Worm (Caenorhabditis elegans) whole organism, young adult: Measurements from ENCODE around the gene T25B9.8.

ENCODE experiments used
- B0019.2 ChIP-seq: fragments of 200-800 bp; sonication (Bioruptor generic); conservative IDR thresholded peaks from 2 replicates; pipeline ENCODE4 v1.3.6; 2022; ENCODE audit warnings: missing genetic modification reagents, missing genetic modification characterization, missing compliant biosample characterization
- B0336.3 ChIP-seq: fragments of 200-800 bp; sonication (Bioruptor generic); IDR thresholded peaks from 2 replicates; pipeline ENCODE4 v1.3.6; 2022; ENCODE audit warnings: missing genetic modification characterization, missing compliant biosample characterization
- F10E7.11 ChIP-seq: sonication (generic microtip); optimal IDR thresholded peaks from 2 replicates; lab custom pipeline; 2017; ENCODE audit warnings: mild to moderate bottlenecking, missing genetic modification characterization, moderate library complexity, missing compliant biosample characterization
- F39B2.1 ChIP-seq: fragments of 200-800 bp; sonication (Bioruptor generic); IDR thresholded peaks from 2 replicates; pipeline ENCODE4 v1.3.6; 2022; ENCODE audit warnings: missing genetic modification reagents, missing genetic modification characterization, missing compliant biosample characterization
- F57A8.1 ChIP-seq: fragments of 200-800 bp; sonication (Bioruptor generic); optimal IDR thresholded peaks from 2 replicates; lab custom pipeline; 2018; ENCODE audit warnings: mild to moderate bottlenecking, missing genetic modification characterization, moderate library complexity, missing compliant biosample characterization
- K11D2.4 ChIP-seq: fragments of 200-800 bp; sonication (Bioruptor generic); IDR thresholded peaks from 2 replicates; pipeline ENCODE4 v1.3.6; 2022; ENCODE audit warnings: missing genetic modification reagents, missing genetic modification characterization, missing compliant biosample characterization
- K12H6.12 ChIP-seq: fragments of 200-800 bp; sonication (Bioruptor generic); optimal IDR thresholded peaks from 2 replicates; lab custom pipeline; 2018; ENCODE audit warnings: mild to moderate bottlenecking, missing genetic modification characterization, missing compliant biosample characterization
- Y53G8AR.9 ChIP-seq: fragments of 200-800 bp; sonication (Bioruptor generic); conservative IDR thresholded peaks from 2 replicates; pipeline ENCODE4 v1.3.6; 2022; ENCODE audit warnings: missing genetic modification reagents, missing genetic modification characterization, missing compliant biosample characterization
- Y95B8A.8 ChIP-seq: fragments of 200-800 bp; sonication (Bioruptor generic); IDR thresholded peaks from 2 replicates; pipeline ENCODE4 v1.3.6; 2022; ENCODE audit warnings: missing genetic modification reagents, missing genetic modification characterization, missing compliant biosample characterization
- ZK185.1 ChIP-seq: sonication (generic microtip); optimal IDR thresholded peaks from 2 replicates; lab custom pipeline; 2016; ENCODE audit warnings: mild to moderate bottlenecking, missing genetic modification characterization, missing compliant biosample characterization; ENCODE audit not compliant: poor library complexity, severe bottlenecking
- attf-5 ChIP-seq: fragments of 200-800 bp; sonication (Bioruptor generic); optimal IDR thresholded peaks from 2 replicates; lab custom pipeline; 2018; ENCODE audit warnings: mild to moderate bottlenecking, missing genetic modification characterization, missing compliant biosample characterization
- cebp-1 ChIP-seq, 2 experiments: fragments of 200-800 bp in 1 of 2; sonication (Bioruptor generic) in 1 of 2; sonication (generic microtip) in 1 of 2; IDR thresholded peaks in 1 of 2; optimal IDR thresholded peaks in 1 of 2; 2 replicates each; pipeline versions ENCODE4 v1.3.6 to Lab custom; 2017 to 2022; ENCODE audit warnings: missing compliant biosample characterization in 2 of 2, missing genetic modification characterization in 2 of 2, mild to moderate bottlenecking in 1 of 2, missing genetic modification reagents in 1 of 2, moderate library complexity in 1 of 2
- ceh-27 ChIP-seq: fragments of 200-800 bp; sonication (Bioruptor generic); optimal IDR thresholded peaks from 2 replicates; lab custom pipeline; 2018; ENCODE audit warnings: mild to moderate bottlenecking, missing genetic modification characterization, moderate library complexity, missing compliant biosample characterization
- die-1 ChIP-seq: sonication (generic microtip); optimal IDR thresholded peaks from 2 replicates; lab custom pipeline; 2016; ENCODE audit warnings: missing genotype, mild to moderate bottlenecking, missing genetic modification characterization, missing compliant biosample characterization
- dox-1 ChIP-seq: fragments of 200-800 bp; sonication (Bioruptor generic); IDR thresholded peaks from 2 replicates; pipeline ENCODE4 v1.3.6; 2022; ENCODE audit warnings: missing genetic modification reagents, missing genetic modification characterization, missing compliant biosample characterization
- dpl-1 ChIP-seq: fragments of 150-350 bp; optimal IDR thresholded peaks from 2 replicates; lab custom pipeline; 2014; ENCODE audit warnings: missing biosample characterization, missing genetic modification reagents, missing genetic modification characterization
- egl-18 ChIP-seq: fragments of 200-800 bp; sonication (Bioruptor generic); IDR thresholded peaks from 2 replicates; pipeline ENCODE4 v1.3.6; 2022; ENCODE audit warnings: missing genetic modification reagents, missing genetic modification characterization, missing compliant biosample characterization
- egrh-3 ChIP-seq: fragments of 200-800 bp; sonication (Bioruptor generic); IDR thresholded peaks from 2 replicates; pipeline ENCODE4 v1.3.6; 2022; ENCODE audit warnings: missing genetic modification reagents, missing genetic modification characterization, missing compliant biosample characterization
- hmg-1.2 ChIP-seq: fragments of 200-800 bp; sonication (Bioruptor generic); IDR thresholded peaks from 2 replicates; pipeline ENCODE4 v1.3.6; 2022; ENCODE audit warnings: missing genetic modification reagents, missing genetic modification characterization, missing compliant biosample characterization
- hmg-20 ChIP-seq: fragments of 200-800 bp; sonication (Bioruptor generic); IDR thresholded peaks from 2 replicates; pipeline ENCODE4 v1.3.6; 2022; ENCODE audit warnings: missing genetic modification reagents, missing genetic modification characterization, missing compliant biosample characterization
- let-526 ChIP-seq: fragments of 200-800 bp; sonication (Bioruptor generic); IDR thresholded peaks from 2 replicates; pipeline ENCODE4 v1.3.6; 2022; ENCODE audit warnings: missing genetic modification reagents, missing genetic modification characterization, missing compliant biosample characterization
- lin-26 ChIP-seq: fragments of 200-800 bp; sonication (Bioruptor generic); IDR thresholded peaks from 2 replicates; pipeline ENCODE4 v1.3.6; 2022; ENCODE audit warnings: missing genetic modification reagents, missing genetic modification characterization, missing compliant biosample characterization
- lsl-1 ChIP-seq: fragments of 200-800 bp; sonication (Bioruptor generic); optimal IDR thresholded peaks from 2 replicates; lab custom pipeline; 2018; ENCODE audit warnings: mild to moderate bottlenecking, missing genetic modification characterization, moderate library complexity, missing compliant biosample characterization
- madf-10 ChIP-seq: sonication (generic microtip); optimal IDR thresholded peaks from 2 replicates; lab custom pipeline; 2016; ENCODE audit warnings: mild to moderate bottlenecking, missing genetic modification characterization, missing compliant biosample characterization
- mcd-1 ChIP-seq: fragments of 200-800 bp; sonication (Bioruptor generic); IDR thresholded peaks from 2 replicates; pipeline ENCODE4 v1.3.6; 2022; ENCODE audit warnings: missing genetic modification reagents, missing genetic modification characterization, missing compliant biosample characterization
- mxl-1 ChIP-seq: sonication (generic microtip); optimal IDR thresholded peaks from 2 replicates; lab custom pipeline; 2016; ENCODE audit warnings: missing genetic modification characterization, missing compliant biosample characterization
- nfya-1 ChIP-seq: sonication (generic microtip); optimal IDR thresholded peaks from 2 replicates; lab custom pipeline; 2017; ENCODE audit warnings: antibody characterized with exemption, missing compliant biosample characterization, missing genetic modification characterization, borderline replicate concordance; ENCODE audit not compliant: insufficient read depth
- nfya-2 ChIP-seq: fragments of 200-800 bp; sonication (Bioruptor generic); IDR thresholded peaks from 2 replicates; pipeline ENCODE4 v1.3.6; 2022; ENCODE audit warnings: missing genetic modification reagents, missing genetic modification characterization, missing compliant biosample characterization
- nfyb-1 ChIP-seq: fragments of 200-800 bp; sonication (Bioruptor generic); IDR thresholded peaks from 2 replicates; pipeline ENCODE4 v1.3.6; 2022; ENCODE audit warnings: missing genetic modification reagents, missing genetic modification characterization, missing compliant biosample characterization
- snpc-4 ChIP-seq, 5 experiments: fragments of 150-350 bp in 1 of 5; sonication (generic microtip) in 4 of 5; optimal IDR thresholded peaks; 2 replicates each; lab custom pipeline; 2014 to 2018; ENCODE audit warnings: missing genetic modification characterization in 5 of 5, missing biosample characterization in 3 of 5, antibody characterized with exemption in 2 of 5, mild to moderate bottlenecking in 2 of 5, missing compliant biosample characterization in 2 of 5, missing genotype in 2 of 5, moderate library complexity in 2 of 5, missing genetic modification reagents in 1 of 5
- sptf-2 ChIP-seq: fragments of 200-800 bp; sonication (Bioruptor generic); optimal IDR thresholded peaks from 2 replicates; lab custom pipeline; 2018; ENCODE audit warnings: mild to moderate bottlenecking, missing genetic modification characterization, missing compliant biosample characterization
- xnd-1 ChIP-seq: sonication (generic microtip); optimal IDR thresholded peaks from 2 replicates; lab custom pipeline; 2016; ENCODE audit warnings: missing genotype, missing genetic modification reagents, missing genetic modification characterization, missing compliant biosample characterization
- zfh-2 ChIP-seq: fragments of 200-800 bp; sonication (Bioruptor generic); conservative IDR thresholded peaks from 2 replicates; pipeline ENCODE4 v1.3.6; 2022; ENCODE audit warnings: missing genetic modification reagents, missing genetic modification characterization, missing compliant biosample characterization
- zim-3 ChIP-seq: sonication (generic microtip); optimal IDR thresholded peaks from 2 replicates; lab custom pipeline; 2017; ENCODE audit warnings: mild to moderate bottlenecking, missing genetic modification characterization, moderate library complexity, missing compliant biosample characterization
- ztf-22 ChIP-seq: fragments of 200-800 bp; sonication (Bioruptor generic); optimal IDR thresholded peaks from 2 replicates; lab custom pipeline; 2018; ENCODE audit warnings: mild to moderate bottlenecking, missing genetic modification characterization, moderate library complexity, missing compliant biosample characterization
- ztf-25 ChIP-seq: fragments of 200-800 bp; sonication (Bioruptor generic); IDR thresholded peaks from 2 replicates; pipeline ENCODE4 v1.3.6; 2022; ENCODE audit warnings: missing genetic modification reagents, missing genetic modification characterization, missing compliant biosample characterization

T25B9.8 gene

ce11 chrIV:10768146-10768636 lies at the start of gene T25B9.8:
T25B9.8 (minus strand) TSS chrIV:10768196.
- TF ChIP-seq hmg-1.2 = peak; percentile 65; the same call in 1 of the 2 replicates
- no peak for TF ChIP-seq lsl-1 (GFP tag; lab: Kevin White, UChicago)

ce11 chrIV:10817030-10817429 lies 49.0 kb upstream of the T25B9.8 start:
- peak; percentile 6 for TF ChIP-seq die-1 (tag; lab: Kevin White, UChicago)
- no peak for TF ChIP-seq ztf-25 (GFP tag; lab: Robert Waterston, UW)
- TF ChIP-seq egl-18 (GFP tag; lab: Robert Waterston, UW) = no peak
- peak; percentile 25 for TF ChIP-seq ceh-27 (GFP tag; lab: Kevin White, UChicago)
- no peak for TF ChIP-seq nfya-2 (GFP tag; lab: Robert Waterston, UW)
- TF ChIP-seq cebp-1 (GFP tag; IDR thresholded peaks at IDR 0.05; lab: Robert Waterston, UW) = no peak
- TF ChIP-seq cebp-1 (tag; optimal IDR thresholded peaks at IDR 0.05; lab: Kevin White, UChicago) = peak; percentile 12
- TF ChIP-seq nfyb-1 (GFP tag; lab: Robert Waterston, UW) = no peak
- no peak for TF ChIP-seq snpc-4 (GFP tag; optimal IDR thresholded peaks at IDR 0.05; lab: Kevin White, UChicago)
- TF ChIP-seq snpc-4 (tag; optimal IDR thresholded peaks at IDR 0.05; lab: Kevin White, UChicago) = no peak
- peak; percentile 1 for TF ChIP-seq attf-5
- TF ChIP-seq zfh-2 = peak; percentile 96
- TF ChIP-seq B0019.2 (GFP tag; lab: Robert Waterston, UW) = no peak
- TF ChIP-seq hmg-1.2 = peak; percentile 61
- TF ChIP-seq egrh-3 (GFP tag; lab: Robert Waterston, UW) = peak; percentile 78; the same call in 1 of the 2 replicates
- no peak for TF ChIP-seq nfya-1 (tag; lab: Kevin White, UChicago)
- peak; percentile 48; the same call in 1 of the 2 replicates for TF ChIP-seq mcd-1 (GFP tag; lab: Robert Waterston, UW)
- TF ChIP-seq dox-1 (GFP tag; lab: Robert Waterston, UW) = peak; percentile 67
- 0 out of 2 replicates have a peak, but pooled peaks have one; percentile 19 for TF ChIP-seq B0336.3 (GFP tag; lab: Robert Waterston, UW)
- TF ChIP-seq lin-26 (GFP tag; lab: Robert Waterston, UW) = 0 out of 2 replicates have a peak, but pooled peaks have one; percentile 25
- no peak for TF ChIP-seq Y53G8AR.9 (GFP tag; lab: Robert Waterston, UW)
- 0 out of 2 replicates have a peak, but pooled peaks have one; percentile 15 for TF ChIP-seq K11D2.4 (GFP tag; lab: Robert Waterston, UW)
- no peak for TF ChIP-seq mxl-1 (tag; lab: Kevin White, UChicago)

- TF ChIP-seq zim-3 (tag; lab: Kevin White, UChicago) (no peak), lin-26 (GFP tag; lab: Robert Waterston, UW) (0 out of 2 replicates have a peak, but pooled peaks have one; percentile 21)
These were observed 48.0 kb upstream of the T25B9.8 start for ce11 chrIV:10815950-10816349.

ce11 chrIV:10812099-10812498 lies 44.1 kb upstream of the T25B9.8 start, which contains the start of gene miz-1:
miz-1 (plus strand) TSS chrIV:10812399.
- TF ChIP-seq K12H6.12 (no peak), xnd-1 (tag; lab: Kevin White, UChicago) (no peak), nfya-1 (tag; lab: Kevin White, UChicago) (no peak), dpl-1 (GFP tag; lab: Kevin White, UChicago) (no peak), F10E7.11 (tag; lab: Kevin White, UChicago) (no peak), mxl-1 (tag; lab: Kevin White, UChicago) (no peak), let-526 (GFP tag; lab: Robert Waterston, UW) (no peak), F57A8.1 (GFP tag; lab: Kevin White, UChicago) (no peak), ztf-22 (GFP tag; lab: Kevin White, UChicago) (no peak), madf-10 (tag; lab: Kevin White, UChicago) (no peak), cebp-1 (GFP tag; IDR thresholded peaks at IDR 0.05; lab: Robert Waterston, UW) (no peak), cebp-1 (tag; optimal IDR thresholded peaks at IDR 0.05; lab: Kevin White, UChicago) (no peak), F39B2.1 (GFP tag; lab: Robert Waterston, UW) (no peak), Y95B8A.8 (GFP tag; lab: Robert Waterston, UW) (no peak), hmg-20 (no peak), sptf-2 (GFP tag; lab: Kevin White, UChicago) (no peak), hmg-1.2 (no peak), ZK185.1 (tag; lab: Kevin White, UChicago) (no peak)
- TF ChIP-seq, all 124 proteins: peak for 0
